Worm (Caenorhabditis elegans) whole organism, young adult: ENCODE results near the gene spo-11.

Experiments used
- F52B5.7 ChIP-seq: sonication (generic microtip); optimal IDR thresholded peaks from 2 replicates; lab custom pipeline; 2016; ENCODE audit warnings: mild to moderate bottlenecking, missing genetic modification characterization, missing compliant biosample characterization
- T07F8.4 ChIP-seq: sonication (generic microtip); optimal IDR thresholded peaks from 2 replicates; lab custom pipeline; 2016; ENCODE audit warnings: mild to moderate bottlenecking, missing genetic modification characterization, moderate library complexity, missing compliant biosample characterization
- Y53F4B.3 ChIP-seq: fragments of 200-800 bp; sonication (Bioruptor generic); IDR thresholded peaks from 2 replicates; pipeline ENCODE4 v1.3.6; 2022; ENCODE audit warnings: missing genetic modification reagents, missing genetic modification characterization, missing compliant biosample characterization
- Y53G8AR.9 ChIP-seq: fragments of 200-800 bp; sonication (Bioruptor generic); conservative IDR thresholded peaks from 2 replicates; pipeline ENCODE4 v1.3.6; 2022; ENCODE audit warnings: missing genetic modification reagents, missing genetic modification characterization, missing compliant biosample characterization
- Y67H2A.10 ChIP-seq: fragments of 200-800 bp; sonication (Bioruptor generic); conservative IDR thresholded peaks from 2 replicates; pipeline ENCODE4 v1.3.6; 2022; ENCODE audit warnings: missing genetic modification reagents, missing genetic modification characterization, missing compliant biosample characterization
- Y79H2A.3 ChIP-seq: fragments of 200-800 bp; sonication (Bioruptor generic); conservative IDR thresholded peaks from 2 replicates; pipeline ENCODE4 v1.3.6; 2022; ENCODE audit warnings: missing genetic modification reagents, missing genetic modification characterization, missing compliant biosample characterization
- ama-1 ChIP-seq, 3 experiments: fragments of 150-350 bp in 1 of 3; sonication (generic microtip) in 2 of 3; optimal IDR thresholded peaks; 2 replicates each; lab custom pipeline; 2014 to 2018; ENCODE audit warnings: missing biosample characterization in 2 of 3, missing genetic modification characterization in 2 of 3, missing genetic modification reagents in 2 of 3
- aptf-2 ChIP-seq: fragments of 200-800 bp; sonication (Bioruptor generic); conservative IDR thresholded peaks from 2 replicates; pipeline ENCODE4 v1.3.6; 2022; ENCODE audit warnings: missing genetic modification reagents, missing genetic modification characterization, missing compliant biosample characterization
- athp-1 ChIP-seq: sonication (generic microtip); optimal IDR thresholded peaks from 2 replicates; lab custom pipeline; 2017; ENCODE audit warnings: mild to moderate bottlenecking, missing genetic modification characterization, missing compliant biosample characterization
- bed-2 ChIP-seq: fragments of 200-800 bp; sonication (Bioruptor generic); IDR thresholded peaks from 2 replicates; pipeline ENCODE4 v1.3.6; 2022; ENCODE audit warnings: missing genetic modification reagents, missing genetic modification characterization, missing compliant biosample characterization
- ccch-3 ChIP-seq: fragments of 200-800 bp; sonication (Bioruptor generic); optimal IDR thresholded peaks from 2 replicates; lab custom pipeline; 2018; ENCODE audit warnings: mild to moderate bottlenecking, missing genetic modification characterization, missing compliant biosample characterization
- cebp-1 ChIP-seq, 2 experiments: fragments of 200-800 bp in 1 of 2; sonication (Bioruptor generic) in 1 of 2; sonication (generic microtip) in 1 of 2; IDR thresholded peaks in 1 of 2; optimal IDR thresholded peaks in 1 of 2; 2 replicates each; pipeline versions ENCODE4 v1.3.6 to Lab custom; 2017 to 2022; ENCODE audit warnings: missing compliant biosample characterization in 2 of 2, missing genetic modification characterization in 2 of 2, mild to moderate bottlenecking in 1 of 2, missing genetic modification reagents in 1 of 2, moderate library complexity in 1 of 2
- cebp-2 ChIP-seq: fragments of 200-800 bp; sonication (Bioruptor generic); IDR thresholded peaks from 2 replicates; pipeline ENCODE4 v1.3.6; 2022; ENCODE audit warnings: missing genetic modification characterization, missing compliant biosample characterization
- ceh-27 ChIP-seq: fragments of 200-800 bp; sonication (Bioruptor generic); optimal IDR thresholded peaks from 2 replicates; lab custom pipeline; 2018; ENCODE audit warnings: mild to moderate bottlenecking, missing genetic modification characterization, moderate library complexity, missing compliant biosample characterization
- ceh-58 ChIP-seq: fragments of 200-800 bp; sonication (Bioruptor generic); IDR thresholded peaks from 2 replicates; pipeline ENCODE4 v1.3.6; 2022; ENCODE audit warnings: missing genetic modification characterization, missing compliant biosample characterization
- ceh-79 ChIP-seq: sonication (generic microtip); optimal IDR thresholded peaks from 2 replicates; lab custom pipeline; 2017; ENCODE audit warnings: mild to moderate bottlenecking, missing genetic modification characterization, missing compliant biosample characterization
- ceh-91 ChIP-seq: fragments of 200-800 bp; sonication (Bioruptor generic); IDR thresholded peaks from 2 replicates; pipeline ENCODE4 v1.3.6; 2022; ENCODE audit warnings: missing genetic modification reagents, missing genetic modification characterization, missing compliant biosample characterization
- dox-1 ChIP-seq: fragments of 200-800 bp; sonication (Bioruptor generic); IDR thresholded peaks from 2 replicates; pipeline ENCODE4 v1.3.6; 2022; ENCODE audit warnings: missing genetic modification reagents, missing genetic modification characterization, missing compliant biosample characterization
- egl-44 ChIP-seq: fragments of 200-800 bp; sonication (Bioruptor generic); IDR thresholded peaks from 2 replicates; pipeline ENCODE4 v1.3.6; 2022; ENCODE audit warnings: missing genetic modification reagents, missing genetic modification characterization, missing compliant biosample characterization
- ekl-4 ChIP-seq: fragments of 200-800 bp; sonication (Bioruptor generic); IDR thresholded peaks from 2 replicates; pipeline ENCODE4 v1.3.6; 2022; ENCODE audit warnings: missing genetic modification reagents, missing genetic modification characterization, missing compliant biosample characterization
- ets-4 ChIP-seq: fragments of 200-800 bp; sonication (Bioruptor generic); optimal IDR thresholded peaks from 2 replicates; lab custom pipeline; 2018; ENCODE audit warnings: mild to moderate bottlenecking, missing genetic modification characterization, missing compliant biosample characterization
- him-1 ChIP-seq: sonication (generic microtip); optimal IDR thresholded peaks from 2 replicates; lab custom pipeline; 2016; ENCODE audit warnings: missing genotype, missing genetic modification reagents, missing genetic modification characterization, missing compliant biosample characterization
- hlh-12 ChIP-seq: sonication (generic microtip); optimal IDR thresholded peaks from 2 replicates; lab custom pipeline; 2016; ENCODE audit warnings: missing genetic modification characterization, missing compliant biosample characterization
- hmg-1.2 ChIP-seq: fragments of 200-800 bp; sonication (Bioruptor generic); IDR thresholded peaks from 2 replicates; pipeline ENCODE4 v1.3.6; 2022; ENCODE audit warnings: missing genetic modification reagents, missing genetic modification characterization, missing compliant biosample characterization
- hsf-1 ChIP-seq: fragments of 200-800 bp; sonication (Bioruptor generic); IDR thresholded peaks from 2 replicates; pipeline ENCODE4 v1.3.6; 2022; ENCODE audit warnings: missing genetic modification reagents, missing genetic modification characterization, missing compliant biosample characterization
- let-526 ChIP-seq: fragments of 200-800 bp; sonication (Bioruptor generic); IDR thresholded peaks from 2 replicates; pipeline ENCODE4 v1.3.6; 2022; ENCODE audit warnings: missing genetic modification reagents, missing genetic modification characterization, missing compliant biosample characterization
- let-607 ChIP-seq, 2 experiments: fragments of 200-800 bp in 1 of 2; sonication (Bioruptor generic) in 1 of 2; sonication (generic microtip) in 1 of 2; optimal IDR thresholded peaks; 2 replicates each; lab custom pipeline; 2016 to 2018; ENCODE audit warnings: mild to moderate bottlenecking in 2 of 2, missing compliant biosample characterization in 2 of 2, missing genetic modification characterization in 2 of 2, moderate library complexity in 2 of 2, missing genotype in 1 of 2
- lin-26 ChIP-seq: fragments of 200-800 bp; sonication (Bioruptor generic); IDR thresholded peaks from 2 replicates; pipeline ENCODE4 v1.3.6; 2022; ENCODE audit warnings: missing genetic modification reagents, missing genetic modification characterization, missing compliant biosample characterization
- lsy-27 ChIP-seq: sonication (generic microtip); optimal IDR thresholded peaks from 2 replicates; lab custom pipeline; 2017; ENCODE audit warnings: missing genetic modification characterization, mild to moderate bottlenecking, missing compliant biosample characterization, antibody characterized with exemption, missing genotype, borderline replicate concordance; ENCODE audit not compliant: insufficient read depth
- madf-6 ChIP-seq: fragments of 200-800 bp; sonication (Bioruptor generic); IDR thresholded peaks from 2 replicates; pipeline ENCODE4 v1.3.6; 2022; ENCODE audit warnings: missing genetic modification reagents, missing genetic modification characterization, missing compliant biosample characterization
- mes-4 ChIP-seq: sonication (generic microtip); optimal IDR thresholded peaks from 2 replicates; lab custom pipeline; 2016; ENCODE audit warnings: missing genotype, missing genetic modification characterization, missing compliant biosample characterization
- nhr-80 ChIP-seq: sonication (generic microtip); optimal IDR thresholded peaks from 2 replicates; lab custom pipeline; 2016; ENCODE audit warnings: missing genetic modification characterization, missing compliant biosample characterization
- pha-4 ChIP-seq: fragments of 150-350 bp; sonication (generic microtip); optimal IDR thresholded peaks from 2 replicates; lab custom pipeline; 2014; ENCODE audit warnings: missing biosample characterization, missing genetic modification reagents, missing genetic modification characterization
- sdz-38 ChIP-seq: sonication (generic microtip); optimal IDR thresholded peaks from 2 replicates; lab custom pipeline; 2016; ENCODE audit warnings: missing genotype, missing genetic modification characterization, missing compliant biosample characterization
- snpc-1.1 ChIP-seq: sonication (generic microtip); optimal IDR thresholded peaks from 2 replicates; lab custom pipeline; 2017; ENCODE audit warnings: missing genetic modification characterization, mild to moderate bottlenecking, missing compliant biosample characterization, antibody characterized with exemption, moderate library complexity, missing genotype, missing genetic modification reagents; ENCODE audit not compliant: insufficient read depth
- snpc-1.3 ChIP-seq: sonication (generic microtip); optimal IDR thresholded peaks from 2 replicates; lab custom pipeline; 2017; ENCODE audit warnings: missing genetic modification characterization, mild to moderate bottlenecking, missing compliant biosample characterization, antibody characterized with exemption, moderate library complexity, missing genotype, missing genetic modification reagents; ENCODE audit not compliant: insufficient read depth
- snpc-4 ChIP-seq, 5 experiments: fragments of 150-350 bp in 1 of 5; sonication (generic microtip) in 4 of 5; optimal IDR thresholded peaks; 2 replicates each; lab custom pipeline; 2014 to 2018; ENCODE audit warnings: missing genetic modification characterization in 5 of 5, missing biosample characterization in 3 of 5, antibody characterized with exemption in 2 of 5, mild to moderate bottlenecking in 2 of 5, missing compliant biosample characterization in 2 of 5, missing genotype in 2 of 5, moderate library complexity in 2 of 5, missing genetic modification reagents in 1 of 5
- somi-1 ChIP-seq: fragments of 200-800 bp; sonication (Bioruptor generic); optimal IDR thresholded peaks from 2 replicates; lab custom pipeline; 2018; ENCODE audit warnings: mild to moderate bottlenecking, missing genetic modification characterization, missing compliant biosample characterization
- tbp1 ChIP-seq: fragments of 200-800 bp; sonication (Bioruptor generic); optimal IDR thresholded peaks from 2 replicates; lab custom pipeline; 2018; ENCODE audit warnings: mild to moderate bottlenecking, missing genetic modification characterization, missing compliant biosample characterization
- tbx-9 ChIP-seq: sonication (generic microtip); optimal IDR thresholded peaks from 2 replicates; lab custom pipeline; 2016; ENCODE audit warnings: borderline replicate concordance, missing genetic modification characterization, inconsistent platforms, missing compliant biosample characterization
- tlf-1 ChIP-seq: fragments of 200-800 bp; sonication (Bioruptor generic); optimal IDR thresholded peaks from 2 replicates; lab custom pipeline; 2018; ENCODE audit warnings: mild to moderate bottlenecking, missing genetic modification characterization, missing compliant biosample characterization
- zfh-2 ChIP-seq: fragments of 200-800 bp; sonication (Bioruptor generic); conservative IDR thresholded peaks from 2 replicates; pipeline ENCODE4 v1.3.6; 2022; ENCODE audit warnings: missing genetic modification reagents, missing genetic modification characterization, missing compliant biosample characterization
- ztf-18 ChIP-seq: sonication (generic microtip); optimal IDR thresholded peaks from 2 replicates; lab custom pipeline; 2016; ENCODE audit warnings: missing genotype, mild to moderate bottlenecking, missing genetic modification characterization, missing compliant biosample characterization
- ztf-25 ChIP-seq: fragments of 200-800 bp; sonication (Bioruptor generic); IDR thresholded peaks from 2 replicates; pipeline ENCODE4 v1.3.6; 2022; ENCODE audit warnings: missing genetic modification reagents, missing genetic modification characterization, missing compliant biosample characterization

Gene spo-11

ce11 chrIV:11149454-11150163, 24.9 kb upstream of the spo-11 start, which contains the start of the genes F01G4.6 and pfd-1 (continued):
- TF ChIP-seq ceh-58 (GFP tag; lab: Robert Waterston, UW) (no peak), zfh-2 (GFP tag; lab: Robert Waterston, UW) (0 out of 2 replicates have a peak, but pooled peaks have one; percentile 13), aptf-2 (GFP tag; lab: Robert Waterston, UW) (no peak), mes-4 (no peak), F52B5.7 (tag; lab: Kevin White, UChicago) (no peak), ets-4 (GFP tag; lab: Kevin White, UChicago) (no peak), athp-1 (tag; lab: Kevin White, UChicago) (no peak), him-1 (tag; lab: Kevin White, UChicago) (no peak), snpc-1.3 (peak; percentile 22), ztf-25 (GFP tag; lab: Robert Waterston, UW) (no peak), tbp1 (GFP tag; lab: Kevin White, UChicago) (peak; percentile 69), snpc-1.1 (tag; lab: Kevin White, UChicago) (no peak), Y67H2A.10 (peak; percentile 41; the same call in 1 of the 2 replicates), tlf-1 (GFP tag; lab: Kevin White, UChicago) (peak; percentile 89), Y53F4B.3 (GFP tag; lab: Robert Waterston, UW) (no peak), nhr-80 (tag; lab: Kevin White, UChicago) (peak; percentile 30), ztf-18 (peak; percentile 44), hsf-1 (GFP tag; lab: Robert Waterston, UW) (peak; percentile 86), ceh-79 (no peak), bed-2 (GFP tag; lab: Robert Waterston, UW) (no peak), hmg-1.2 (GFP tag; lab: Robert Waterston, UW) (peak; percentile 65; the same call in 1 of the 2 replicates), ceh-91 (0 out of 2 replicates have a peak, but pooled peaks have one; percentile 27), Y53G8AR.9 (GFP tag; lab: Robert Waterston, UW) (peak; percentile 85), T07F8.4 (tag; lab: Kevin White, UChicago) (no peak), let-526 (GFP tag; lab: Robert Waterston, UW) (no peak), lin-26 (GFP tag; lab: Robert Waterston, UW) (no peak), tbx-9 (tag; lab: Kevin White, UChicago) (no peak), snpc-4 (GFP tag; optimal IDR thresholded peaks at IDR 0.05; lab: Kevin White, UChicago) (peak; percentile 18), snpc-4 (tag; optimal IDR thresholded peaks at IDR 0.05; lab: Kevin White, UChicago) (peak; percentile 39 to 68 (median 58)), sdz-38 (tag; lab: Kevin White, UChicago) (no peak), lsy-27 (tag; lab: Kevin White, UChicago) (no peak), ama-1 (optimal IDR thresholded peaks at IDR 0.05; lab: Kevin White, UChicago) (no peak), ama-1 (GFP tag; optimal IDR thresholded peaks at IDR 0.05; lab: Kevin White, UChicago) (no peak)

ce11 chrIV:11148788-11149366, 24.2 kb upstream of the spo-11 start:
- TF ChIP-seq dox-1 (peak; percentile 31; the same call in 1 of the 2 replicates), ceh-27 (GFP tag; lab: Kevin White, UChicago) (no peak), ccch-3 (GFP tag; lab: Kevin White, UChicago) (no peak), Y67H2A.10 (no peak), cebp-1 (GFP tag; IDR thresholded peaks at IDR 0.05; lab: Robert Waterston, UW) (no peak), cebp-1 (tag; optimal IDR thresholded peaks at IDR 0.05; lab: Kevin White, UChicago) (peak; percentile 15), egl-44 (GFP tag; lab: Robert Waterston, UW) (no peak), pha-4 (no peak), ekl-4 (GFP tag; lab: Robert Waterston, UW) (no peak), cebp-2 (GFP tag; lab: Robert Waterston, UW) (no peak), let-607 (tag; optimal IDR thresholded peaks at IDR 0.05; lab: Kevin White, UChicago) (peak in 1 of 2 experiments; percentile 46), tbp1 (GFP tag; lab: Kevin White, UChicago) (peak; percentile 11), hlh-12 (tag; lab: Kevin White, UChicago) (no peak), somi-1 (GFP tag; lab: Kevin White, UChicago) (no peak), Y79H2A.3 (no peak), zfh-2 (GFP tag; lab: Robert Waterston, UW) (no peak), madf-6 (GFP tag; lab: Robert Waterston, UW) (0 out of 2 replicates have a peak, but pooled peaks have one; percentile 22)
